Worm (Caenorhabditis elegans): Measurements from ENCODE around the gene tat-3.

ce11 chrIII:10740518-10740917, 10.0 kb upstream of the tat-3 start, which contains the start of gene K01G5.8:
- TF ChIP-seq unc-62 (GFP tag; optimal IDR thresholded peaks at IDR 0.05), result no peak
- no peak for TF ChIP-seq snpc-4 (tag; optimal IDR thresholded peaks at IDR 0.05)
- no peak for TF ChIP-seq nhr-12 (tag; optimal IDR thresholded peaks at IDR 0.05)
- no peak for TF ChIP-seq elt-3 (tag; optimal IDR thresholded peaks at IDR 0.05)
- no peak for TF ChIP-seq nhr-28 (tag; optimal IDR thresholded peaks at IDR 0.05)
- TF ChIP-seq ztf-11 (tag; optimal IDR thresholded peaks at IDR 0.05), result no peak
